Fruit fly (Drosophila melanogaster) whole organism, embryonic: ENCODE data around the gene CG9737.

Experiments used
- Asciz ChIP-seq: fragments of 200-800 bp; sonication (Bioruptor generic); optimal IDR thresholded peaks from 2 replicates; lab custom pipeline; 2017; ENCODE audit warnings: missing biosample characterization, mild to moderate bottlenecking, missing genetic modification characterization, missing genetic modification reagents
- Atf6 ChIP-seq: fragments of 200-800 bp; sonication (Bioruptor generic); IDR thresholded peaks from 2 replicates; pipeline ENCODE4 v1.3.6; 2022; ENCODE audit warnings: missing biosample characterization, missing genetic modification characterization
- B-H1 ChIP-seq: fragments of 200-800 bp; sonication (Bioruptor generic); IDR thresholded peaks from 3 replicates; pipeline ENCODE4 v1.3.6; 2022; ENCODE audit warnings: missing biosample characterization, missing genetic modification characterization
- Bteb2 ChIP-seq: fragments of 200-800 bp; sonication (Bioruptor generic); optimal IDR thresholded peaks from 2 replicates; lab custom pipeline; 2016; ENCODE audit warnings: missing biosample characterization, missing genetic modification characterization
- CG10366 ChIP-seq: fragments of 200-800 bp; sonication (Bioruptor generic); IDR thresholded peaks from 2 replicates; pipeline ENCODE4 v1.3.6; 2022; ENCODE audit warnings: missing biosample characterization, missing genetic modification characterization
- CG10431 ChIP-seq: fragments of 200-800 bp; sonication (Bioruptor generic); optimal IDR thresholded peaks from 3 replicates; lab custom pipeline; 2018; ENCODE audit warnings: missing biosample characterization, mild to moderate bottlenecking, missing genetic modification characterization
- CG10959 ChIP-seq: fragments of 200-800 bp; sonication (Bioruptor generic); IDR thresholded peaks from 2 replicates; pipeline ENCODE4 v1.3.6; 2022; ENCODE audit warnings: missing biosample characterization, missing genetic modification characterization
- CG11085 ChIP-seq: fragments of 200-800 bp; sonication (Bioruptor generic); IDR thresholded peaks from 2 replicates; pipeline ENCODE4 v1.3.6; 2022; ENCODE audit warnings: missing biosample characterization, missing genetic modification characterization
- CG11247 ChIP-seq: fragments of 200-800 bp; sonication (Bioruptor generic); IDR thresholded peaks from 2 replicates; pipeline ENCODE4 v1.3.6; 2022; ENCODE audit warnings: missing biosample characterization, missing genetic modification characterization
- CG12391 ChIP-seq: fragments of 200-800 bp; sonication (Bioruptor generic); optimal IDR thresholded peaks from 3 replicates; lab custom pipeline; 2018; ENCODE audit warnings: missing biosample characterization, mild to moderate bottlenecking, missing genetic modification characterization, moderate library complexity
- CG15011 ChIP-seq: fragments of 200-800 bp; sonication (Bioruptor generic); optimal IDR thresholded peaks from 3 replicates; lab custom pipeline; 2018; ENCODE audit warnings: missing biosample characterization, mild to moderate bottlenecking, missing genetic modification characterization
- CG17385 ChIP-seq: fragments of 200-800 bp; sonication (Bioruptor generic); optimal IDR thresholded peaks from 3 replicates; lab custom pipeline; 2018; ENCODE audit warnings: missing biosample characterization, mild to moderate bottlenecking, missing genetic modification characterization
- CG1792 ChIP-seq: fragments of 200-800 bp; sonication (Bioruptor generic); optimal IDR thresholded peaks from 2 replicates; lab custom pipeline; 2016; ENCODE audit warnings: missing biosample characterization, missing genetic modification characterization
- CG2120 ChIP-seq: fragments of 200-800 bp; sonication (Bioruptor generic); optimal IDR thresholded peaks from 3 replicates; lab custom pipeline; 2016; ENCODE audit warnings: missing biosample characterization, missing genetic modification characterization
- CG32532 ChIP-seq: fragments of 200-800 bp; sonication (Bioruptor generic); IDR thresholded peaks from 2 replicates; pipeline ENCODE4 v1.3.6; 2022; ENCODE audit warnings: missing biosample characterization, missing genetic modification characterization
- CG33213 ChIP-seq: fragments of 200-800 bp; sonication (Bioruptor generic); optimal IDR thresholded peaks from 3 replicates; lab custom pipeline; 2016; ENCODE audit warnings: missing biosample characterization, missing genetic modification characterization
- CG34224 ChIP-seq: fragments of 200-800 bp; sonication (Bioruptor generic); IDR thresholded peaks from 3 replicates; pipeline ENCODE4 v1.3.6; 2022; ENCODE audit warnings: missing biosample characterization, missing genetic modification characterization; ENCODE audit not compliant: partially characterized antibody
- CG3847 ChIP-seq: fragments of 200-800 bp; sonication (Bioruptor generic); IDR thresholded peaks from 2 replicates; pipeline ENCODE4 v1.3.6; 2022; ENCODE audit warnings: missing biosample characterization, missing genetic modification characterization
- CG6689 ChIP-seq: fragments of 200-800 bp; sonication (Bioruptor generic); IDR thresholded peaks from 2 replicates; pipeline ENCODE4 v1.3.6; 2022; ENCODE audit warnings: missing biosample characterization, missing genetic modification characterization
- CG7963 ChIP-seq: fragments of 200-800 bp; sonication (Bioruptor generic); IDR thresholded peaks from 3 replicates; pipeline ENCODE4 v1.3.6; 2022; ENCODE audit warnings: missing biosample characterization, missing genetic modification characterization; ENCODE audit not compliant: partially characterized antibody
- CG8281 ChIP-seq: fragments of 200-800 bp; sonication (Bioruptor generic); optimal IDR thresholded peaks from 2 replicates; lab custom pipeline; 2018; ENCODE audit warnings: missing biosample characterization, mild to moderate bottlenecking, missing genetic modification characterization, moderate library complexity
- CG9727 ChIP-seq: fragments of 200-800 bp; sonication (Bioruptor generic); optimal IDR thresholded peaks from 3 replicates; lab custom pipeline; 2017; ENCODE audit warnings: missing biosample characterization, mild to moderate bottlenecking, missing genetic modification characterization
- D ChIP-seq, 2 experiments: fragments of 200-800 bp in 1 of 2; fragments of >200 bp in 1 of 2; sonication (Bioruptor generic) in 1 of 2; optimal IDR thresholded peaks; 2 replicates in 1 of 2; 3 replicates in 1 of 2; lab custom pipeline; 2017; ENCODE audit warnings: mild to moderate bottlenecking in 1 of 2, missing biosample characterization in 1 of 2, missing genetic modification characterization in 1 of 2, missing genetic modification reagents in 1 of 2
- Dek ChIP-seq: fragments of 200-800 bp; sonication (Bioruptor generic); optimal IDR thresholded peaks from 3 replicates; lab custom pipeline; 2019; ENCODE audit warnings: missing biosample characterization, mild to moderate bottlenecking, missing genetic modification characterization, moderate library complexity
- Dip2 ChIP-seq: fragments of 200-800 bp; sonication (Bioruptor generic); IDR thresholded peaks from 2 replicates; pipeline ENCODE4 v1.3.6; 2022; ENCODE audit warnings: missing biosample characterization, missing genetic modification characterization
- Ets65A ChIP-seq: fragments of 200-800 bp; sonication (Bioruptor generic); peaks from one replicate; lab custom pipeline; 2016; ENCODE audit warnings: missing biosample characterization, missing genetic modification characterization
- H15 ChIP-seq: fragments of 200-800 bp; sonication (Bioruptor generic); IDR thresholded peaks from 3 replicates; pipeline ENCODE4 v1.3.6; 2022; ENCODE audit warnings: missing biosample characterization, missing genetic modification characterization
- H2.0 ChIP-seq: fragments of 200-800 bp; sonication (Bioruptor generic); IDR thresholded peaks from 2 replicates; pipeline ENCODE4 v1.3.6; 2022; ENCODE audit warnings: missing biosample characterization, missing genetic modification characterization
- Max ChIP-seq: fragments of 200-800 bp; sonication (Bioruptor generic); optimal IDR thresholded peaks from 2 replicates; lab custom pipeline; 2016; ENCODE audit warnings: missing biosample characterization, mild to moderate bottlenecking, missing genetic modification characterization
- Meics ChIP-seq: fragments of 200-800 bp; sonication (Bioruptor generic); optimal IDR thresholded peaks from 2 replicates; lab custom pipeline; 2017; ENCODE audit warnings: missing biosample characterization, mild to moderate bottlenecking, missing genetic modification characterization
- NFAT ChIP-seq: fragments of 200-800 bp; sonication (Bioruptor generic); IDR thresholded peaks from 2 replicates; pipeline ENCODE4 v1.3.6; 2022; ENCODE audit warnings: missing biosample characterization, missing genetic modification characterization
- Ptx1 ChIP-seq: fragments of 200-800 bp; sonication (Bioruptor generic); IDR thresholded peaks from 2 replicates; pipeline ENCODE4 v1.3.6; 2022; ENCODE audit warnings: missing biosample characterization, missing genetic modification characterization
- Tbp ChIP-seq: fragments of >200 bp; optimal IDR thresholded peaks from 2 replicates; lab custom pipeline; 2018; ENCODE audit warnings: missing biosample characterization, missing genetic modification characterization
- caup ChIP-seq: fragments of 200-800 bp; sonication (Bioruptor generic); optimal IDR thresholded peaks from 3 replicates; lab custom pipeline; 2017; ENCODE audit warnings: missing biosample characterization, mild to moderate bottlenecking, missing genetic modification characterization, moderate library complexity; ENCODE audit not compliant: severe bottlenecking
- chif ChIP-seq, 2 experiments: fragments of 200-800 bp; sonication (Bioruptor generic); optimal IDR thresholded peaks; 3 replicates each; lab custom pipeline; 2016; ENCODE audit warnings: missing biosample characterization in 2 of 2, missing genetic modification characterization in 2 of 2
- corto ChIP-seq: fragments of 200-800 bp; sonication (Bioruptor generic); optimal IDR thresholded peaks from 2 replicates; lab custom pipeline; 2016; ENCODE audit warnings: missing biosample characterization, mild to moderate bottlenecking, missing genetic modification characterization, moderate library complexity
- crp ChIP-seq, 2 experiments: fragments of 200-800 bp; sonication (Bioruptor generic); optimal IDR thresholded peaks; 2 replicates in 1 of 2; 3 replicates in 1 of 2; lab custom pipeline; 2017; ENCODE audit warnings: missing biosample characterization in 2 of 2, missing genetic modification characterization in 2 of 2, mild to moderate bottlenecking in 1 of 2, moderate library complexity in 1 of 2
- dysf ChIP-seq: fragments of 200-800 bp; sonication (Bioruptor generic); IDR thresholded peaks from 3 replicates; pipeline ENCODE4 v1.3.6; 2022; ENCODE audit warnings: missing biosample characterization, missing genetic modification characterization
- jing ChIP-seq: fragments of 200-800 bp; sonication (Bioruptor generic); optimal IDR thresholded peaks from 2 replicates; lab custom pipeline; 2018; ENCODE audit warnings: missing biosample characterization, mild to moderate bottlenecking, missing genetic modification characterization
- jumu ChIP-seq: fragments of 200-800 bp; sonication (Bioruptor generic); optimal IDR thresholded peaks from 3 replicates; lab custom pipeline; 2016; ENCODE audit warnings: missing biosample characterization, missing genetic modification characterization
- pros ChIP-seq: fragments of 200-800 bp; sonication (Bioruptor generic); optimal IDR thresholded peaks from 3 replicates; lab custom pipeline; 2019; ENCODE audit warnings: missing biosample characterization, mild to moderate bottlenecking, missing genetic modification characterization, moderate library complexity
- salm ChIP-seq: fragments of 200-800 bp; sonication (Bioruptor generic); optimal IDR thresholded peaks from 2 replicates; lab custom pipeline; 2018; ENCODE audit warnings: missing biosample characterization, mild to moderate bottlenecking, missing genetic modification characterization
- ssp ChIP-seq: fragments of 200-800 bp; sonication (Bioruptor generic); IDR thresholded peaks from 2 replicates; pipeline ENCODE4 v1.3.6; 2022; ENCODE audit warnings: missing biosample characterization, missing genetic modification characterization
- usp ChIP-seq: fragments of >200 bp; optimal IDR thresholded peaks from 2 replicates; lab custom pipeline; 2017; ENCODE audit warnings: missing biosample characterization, missing genetic modification characterization
- vnd ChIP-seq: fragments of 200-800 bp; sonication (Bioruptor generic); IDR thresholded peaks from 3 replicates; pipeline ENCODE4 v1.3.6; 2022; ENCODE audit warnings: missing biosample characterization, missing genetic modification characterization; ENCODE audit not compliant: partially characterized antibody
- vvl ChIP-seq: fragments of 200-800 bp; sonication (Bioruptor generic); IDR thresholded peaks from 2 replicates; pipeline ENCODE4 v1.3.6; 2022; ENCODE audit warnings: missing biosample characterization, missing genetic modification characterization
- zen ChIP-seq: fragments of 200-800 bp; sonication (Bioruptor generic); optimal IDR thresholded peaks from 3 replicates; lab custom pipeline; 2018; ENCODE audit warnings: missing biosample characterization, mild to moderate bottlenecking, missing genetic modification characterization, moderate library complexity
- zfh2 ChIP-seq: fragments of 200-800 bp; sonication (Bioruptor generic); optimal IDR thresholded peaks from 2 replicates; lab custom pipeline; 2016; ENCODE audit warnings: missing biosample characterization, missing genetic modification characterization

The CG9737 gene

DNA sequence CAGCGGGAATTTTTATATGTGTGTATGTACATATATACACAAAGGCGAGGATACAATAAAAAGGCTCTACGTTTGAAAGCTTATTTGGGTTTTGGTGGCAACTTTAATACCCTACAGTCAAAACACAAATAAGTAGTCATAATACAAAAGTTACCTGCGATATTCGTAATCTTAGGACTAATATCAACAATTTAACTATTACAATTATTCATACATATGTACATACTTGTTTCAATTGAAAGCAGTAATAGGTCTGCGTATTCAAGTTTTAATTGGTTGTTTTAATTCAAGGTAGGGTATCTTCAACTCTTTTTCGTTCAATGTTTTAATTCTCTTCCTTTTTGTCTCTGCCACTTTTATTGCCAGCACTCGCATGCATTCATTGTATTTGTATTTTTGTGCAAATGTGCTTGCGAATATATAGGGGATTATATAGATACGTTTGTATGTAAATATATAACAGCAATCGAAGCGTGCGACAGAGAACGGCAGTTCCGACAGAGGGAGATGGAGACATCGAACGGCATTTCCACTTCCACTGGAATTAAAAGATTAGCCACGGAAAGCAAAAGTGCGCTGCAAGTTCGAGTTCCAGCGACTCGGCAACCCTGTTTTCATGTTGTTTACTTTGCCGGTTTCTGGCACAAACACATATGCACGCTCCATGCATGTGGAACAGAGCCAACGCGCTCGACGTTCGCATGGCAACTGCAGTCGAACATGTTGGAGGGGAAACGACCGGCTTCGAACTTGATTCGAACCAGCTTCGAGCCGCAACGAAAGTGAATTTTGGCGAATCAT lies 33.6 kb upstream of the CG9737 start (continued):
- no peak for TF ChIP-seq crp (GFP tag; optimal IDR thresholded peaks at IDR 0.05; lab: Kevin White, UChicago)
- TF ChIP-seq Ptx1 (GFP tag; lab: Robert Waterston, UW): peak; percentile 44
- no peak for TF ChIP-seq CG8281
- peak; percentile 35 for TF ChIP-seq Ets65A (GFP tag; lab: Kevin White, UChicago)
- no peak for TF ChIP-seq CG7963
- peak; percentile 71 for TF ChIP-seq vvl (GFP tag; lab: Robert Waterston, UW)
- TF ChIP-seq D (optimal IDR thresholded peaks at IDR 0.05; lab: Kevin White, UChicago): no peak
- TF ChIP-seq D (GFP tag; optimal IDR thresholded peaks at IDR 0.05; lab: Kevin White, UChicago): peak; percentile 36
- TF ChIP-seq CG6689: peak; percentile 28; the same call in 1 of the 2 replicates
- TF ChIP-seq Meics: peak; percentile 43
- peak; percentile 44 for TF ChIP-seq CG10431
- TF ChIP-seq jing (GFP tag; lab: Kevin White, UChicago): peak; percentile 50
- peak; percentile 58 for TF ChIP-seq CG10366 (GFP tag; lab: Robert Waterston, UW)
- TF ChIP-seq H2.0: peak; percentile 43; the same call in 1 of the 2 replicates
- no peak for TF ChIP-seq CG11085 (GFP tag; lab: Robert Waterston, UW)
- no peak; the same call in 2 of the 3 replicates for TF ChIP-seq B-H1
- no peak for TF ChIP-seq Bteb2 (GFP tag; lab: Kevin White, UChicago)
- no peak for TF ChIP-seq CG34224 (GFP tag; lab: Robert Waterston, UW)
- TF ChIP-seq NFAT (GFP tag; lab: Robert Waterston, UW): no peak; the same call in 1 of the 2 replicates
- TF ChIP-seq CG33213 (GFP tag; lab: Kevin White, UChicago): peak; percentile 46
- no peak for TF ChIP-seq salm (tag; lab: Kevin White, UChicago)
- TF ChIP-seq corto (GFP tag; lab: Kevin White, UChicago): peak; percentile 37
- peak; percentile 30; the same call in 1 of the 2 replicates for TF ChIP-seq CG32532 (GFP tag; lab: Robert Waterston, UW)
- peak; percentile 38 for TF ChIP-seq CG3847 (GFP tag; lab: Robert Waterston, UW)
- TF ChIP-seq zfh2 (GFP tag; lab: Kevin White, UChicago): no peak
- TF ChIP-seq Max: no peak
- TF ChIP-seq CG10959 (GFP tag; lab: Robert Waterston, UW): peak; percentile 24; the same call in 1 of the 2 replicates
- peak; percentile 11 for TF ChIP-seq pros (GFP tag; lab: Kevin White, UChicago)
- no peak for TF ChIP-seq CG1792
- no peak for TF ChIP-seq Dek (tag; lab: Kevin White, UChicago)
- TF ChIP-seq chif (GFP tag; optimal IDR thresholded peaks at IDR 0.05; lab: Kevin White, UChicago): peak; percentile 16 to 70
- TF ChIP-seq CG12391: peak; percentile 26
- no peak for TF ChIP-seq jumu (GFP tag; lab: Kevin White, UChicago)
- TF ChIP-seq CG2120 (GFP tag; lab: Kevin White, UChicago): peak; percentile 48
- TF ChIP-seq vnd (GFP tag; lab: Robert Waterston, UW): no peak
- no peak for TF ChIP-seq Tbp (GFP tag; lab: Kevin White, UChicago)
- TF ChIP-seq CG9727 (GFP tag; lab: Kevin White, UChicago): peak; percentile 34
- peak; percentile 44 for TF ChIP-seq Atf6 (GFP tag; lab: Robert Waterston, UW)
- TF ChIP-seq CG11247 (GFP tag; lab: Robert Waterston, UW): no peak
- TF ChIP-seq Asciz (GFP tag; lab: Kevin White, UChicago): no peak
- TF ChIP-seq Dip2 (GFP tag; lab: Robert Waterston, UW): no peak
- TF ChIP-seq usp: no peak
- 0 out of 2 replicates have a peak, but pooled peaks have one; percentile 21 for TF ChIP-seq ssp
- TF ChIP-seq H15 (GFP tag; lab: Robert Waterston, UW): 0 out of 3 replicates have a peak, but pooled peaks have one; percentile 7
- peak; percentile 38; the same call in 1 of the 3 replicates for TF ChIP-seq dysf (GFP tag; lab: Robert Waterston, UW)
- TF ChIP-seq CG17385 (GFP tag; lab: Kevin White, UChicago): peak; percentile 28
- TF ChIP-seq CG15011: no peak
- TF ChIP-seq caup (GFP tag; lab: Kevin White, UChicago): peak; percentile 59
- no peak for TF ChIP-seq zen (tag; lab: Kevin White, UChicago)
